Fruit fly (Drosophila melanogaster): ENCODE results near the gene CG32500.
"Not testable (repeated sequence)": the region's sequence is repeated elsewhere in the genome, so short reads cannot be mapped to it uniquely, and the experiment has no call there.

CG32500 gene

dm6 chrX:21611426-21611825 is 12.1 kb downstream of the CG32500 start, which contains the start of gene CG33502:
CG33502 (minus strand) TSS chrX:21611526.
- not testable (repeated sequence) for TF ChIP-seq spab (GFP tag; optimal IDR thresholded peaks at IDR 0.05); CG8319 (GFP tag; optimal IDR thresholded peaks at IDR 0.05); CG11762 (GFP tag; optimal IDR thresholded peaks at IDR 0.05; ENCODE audit: insufficient read depth)

dm6 chrX:21608820-21609219 is 14.7 kb downstream of the CG32500 start, which contains the start of gene CG17450:
CG17450 (minus strand) TSS chrX:21608920.
- not testable (repeated sequence) for TF ChIP-seq svp (GFP tag); CG16779 (tag; optimal IDR thresholded peaks at IDR 0.05); CG6163 (GFP tag; IDR thresholded peaks at IDR 0.05)

- no peak for TF ChIP-seq CG3919 (GFP tag; optimal IDR thresholded peaks at IDR 0.05)
- no peak for TF ChIP-seq Ets96B (tag; optimal IDR thresholded peaks at IDR 0.05)
- TF ChIP-seq topi (GFP tag; optimal IDR thresholded peaks at IDR 0.05), result no peak
- TF ChIP-seq CG11762 (GFP tag; optimal IDR thresholded peaks at IDR 0.05; ENCODE audit: insufficient read depth), result no peak
- TF ChIP-seq Lpt (GFP tag; optimal IDR thresholded peaks at IDR 0.05), result no peak
- TF ChIP-seq Met (GFP tag; optimal IDR thresholded peaks at IDR 0.05), result no peak
- TF ChIP-seq fkh (GFP tag; optimal IDR thresholded peaks at IDR 0.05), result no peak
- TF ChIP-seq dac (GFP tag; optimal IDR thresholded peaks at IDR 0.05), result no peak
- no peak for TF ChIP-seq ss (GFP tag; optimal IDR thresholded peaks at IDR 0.05)
- no peak for TF ChIP-seq CG6276 (GFP tag; optimal IDR thresholded peaks at IDR 0.05)
- TF ChIP-seq salr (GFP tag; optimal IDR thresholded peaks at IDR 0.05), result no peak
- TF ChIP-seq Eip78C (GFP tag), result no peak
- TF ChIP-seq lz (GFP tag; optimal IDR thresholded peaks at IDR 0.05), result no peak
- no peak for TF ChIP-seq vri (GFP tag; optimal IDR thresholded peaks at IDR 0.05)
- no peak for TF ChIP-seq spab (GFP tag; optimal IDR thresholded peaks at IDR 0.05)
- no peak for TF ChIP-seq Hr39 (GFP tag; optimal IDR thresholded peaks at IDR 0.05)
- no peak for TF ChIP-seq Eip93F (GFP tag; optimal IDR thresholded peaks at IDR 0.05)
These were observed 18.0 kb downstream of the CG32500 start for dm6 chrX:21605514-21605913.

dm6 chrX:21604956-21605502 is 18.5 kb downstream of the CG32500 start, which contains the start of gene GCS2alpha:
GCS2alpha (minus strand) TSS chrX:21605264.
- peak; percentile 2 for TF ChIP-seq esn (GFP tag; optimal IDR thresholded peaks at IDR 0.05)
- no peak for TF ChIP-seq CG8119 (GFP tag; IDR thresholded peaks at IDR 0.05)
- no peak for TF ChIP-seq CG11294 (GFP tag; IDR thresholded peaks at IDR 0.05)
- no peak for TF ChIP-seq Lpt (GFP tag; optimal IDR thresholded peaks at IDR 0.05)
- no peak for TF ChIP-seq Hr4 (GFP tag; optimal IDR thresholded peaks at IDR 0.05)
- TF ChIP-seq vri (GFP tag; optimal IDR thresholded peaks at IDR 0.05), result no peak
- TF ChIP-seq CG6808 (GFP tag; optimal IDR thresholded peaks at IDR 0.05), result no peak
- TF ChIP-seq CG31627 (GFP tag; optimal IDR thresholded peaks at IDR 0.05), result no peak
- no peak for TF ChIP-seq lz (GFP tag; optimal IDR thresholded peaks at IDR 0.05)
- peak; percentile 69 for TF ChIP-seq Eip78C (GFP tag)
- no peak for TF ChIP-seq CG9139 (GFP tag; optimal IDR thresholded peaks at IDR 0.05)
- no peak for TF ChIP-seq Hr38 (GFP tag; optimal IDR thresholded peaks at IDR 0.05)
- TF ChIP-seq Gug (GFP tag; IDR thresholded peaks at IDR 0.05), result no peak
- no peak for TF ChIP-seq CG7368 (GFP tag; optimal IDR thresholded peaks at IDR 0.05)
- peak; percentile 18 for TF ChIP-seq CG6854 (GFP tag; optimal IDR thresholded peaks at IDR 0.05)
- TF ChIP-seq ss (GFP tag; optimal IDR thresholded peaks at IDR 0.05), result peak in 1 of 2 experiments; percentile 0
- TF ChIP-seq fd85E (GFP tag; optimal IDR thresholded peaks at IDR 0.05), result no peak
- TF ChIP-seq fkh (GFP tag; optimal IDR thresholded peaks at IDR 0.05), result peak; percentile 7
- no peak for TF ChIP-seq CG6276 (GFP tag; optimal IDR thresholded peaks at IDR 0.05)
- no peak for TF ChIP-seq achi (GFP tag; optimal IDR thresholded peaks at IDR 0.05)
- TF ChIP-seq CG11762 (GFP tag; optimal IDR thresholded peaks at IDR 0.05; ENCODE audit: insufficient read depth), result no peak
- TF ChIP-seq Smox (GFP tag; optimal IDR thresholded peaks at IDR 0.05), result no peak
- TF ChIP-seq CG16779 (tag; optimal IDR thresholded peaks at IDR 0.05), result no peak
- no peak for TF ChIP-seq CG34406 (GFP tag; optimal IDR thresholded peaks at IDR 0.05)
- no peak for TF ChIP-seq Blimp-1 (GFP tag; optimal IDR thresholded peaks at IDR 0.05)
- no peak for TF ChIP-seq Sox15 (GFP tag; optimal IDR thresholded peaks at IDR 0.05)
- no peak for TF ChIP-seq topi (GFP tag; optimal IDR thresholded peaks at IDR 0.05)
- TF ChIP-seq Eip93F (GFP tag; optimal IDR thresholded peaks at IDR 0.05), result no peak
- no peak for TF ChIP-seq OdsH (GFP tag; optimal IDR thresholded peaks at IDR 0.05)
- no peak for TF ChIP-seq CG3919 (GFP tag; optimal IDR thresholded peaks at IDR 0.05)
- no peak for TF ChIP-seq cyc (GFP tag; optimal IDR thresholded peaks at IDR 0.05)
